Fruit fly (Drosophila melanogaster): ENCODE results near the gene CG17544.

CG17544 gene

DNA sequence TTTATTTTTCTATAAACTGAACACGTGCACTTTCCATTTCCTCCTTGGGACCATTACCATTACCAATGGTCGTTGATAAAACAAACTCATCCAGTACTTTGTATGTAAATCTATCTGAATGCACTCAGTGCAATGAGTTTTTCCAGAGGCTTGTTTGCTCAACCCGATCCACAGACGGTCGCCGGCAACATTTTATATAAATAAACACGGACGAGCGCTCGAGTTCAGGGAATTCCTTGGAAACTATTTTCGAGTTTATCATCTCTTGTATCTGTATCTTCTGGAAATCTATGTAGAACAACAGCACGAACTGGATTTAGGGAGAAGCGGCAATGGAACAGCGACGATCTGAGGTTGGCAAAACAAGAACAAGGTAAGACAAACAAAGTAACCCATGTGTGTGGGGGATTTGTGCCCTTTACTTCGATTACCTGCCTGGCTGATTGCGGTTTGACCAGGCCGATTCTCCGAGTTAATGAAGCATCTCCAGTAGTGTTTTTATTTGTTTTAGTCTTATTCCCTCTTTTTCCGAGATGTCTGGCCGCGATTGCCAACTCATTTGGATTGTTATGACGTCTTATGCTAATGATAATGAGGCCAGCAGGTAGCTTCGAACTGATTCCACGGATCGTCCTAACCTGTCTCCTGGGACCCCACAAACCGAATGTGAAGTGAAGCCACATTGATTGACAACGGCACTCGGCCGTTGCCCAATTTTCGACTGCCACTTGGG is 57.1 kb downstream of the CG17544 start:
- TF ChIP-seq EcR (GFP tag; optimal IDR thresholded peaks at IDR 0.05) (no peak), CG8478 (optimal IDR thresholded peaks at IDR 0.05) (no peak), Dll (optimal IDR thresholded peaks at IDR 0.05) (no peak)

Data from whole organism.